Worm (Caenorhabditis elegans) whole organism, L4/young adult: Measurements from ENCODE around the gene clc-18.

Source experiments
- dao-5 ChIP-seq: sonication (generic microtip); optimal IDR thresholded peaks from 2 replicates; lab custom pipeline; 2016; ENCODE audit warnings: missing genotype, missing genetic modification characterization, moderate library complexity, missing compliant biosample characterization
- him-1 ChIP-seq: sonication (generic microtip); optimal IDR thresholded peaks from 2 replicates; lab custom pipeline; 2016; ENCODE audit warnings: missing genotype, missing genetic modification reagents, missing genetic modification characterization, missing compliant biosample characterization

ce11 chrV:4101567-4101966, 8.2 kb downstream of the clc-18 start, which contains the start of gene srj-40:
- TF ChIP-seq him-1 (tag; lab: Kevin White, UChicago) (no peak), dao-5 (no peak)
